Fruit fly (Drosophila melanogaster) whole organism, larva: ENCODE data around the gene CG14839.
A peak's percentile ranks its signal among the peaks of the same experiment; 100 is the strongest.

ENCODE experiments used
- noc ChIP-seq: fragments of 200-800 bp; sonication (Bioruptor generic); optimal IDR thresholded peaks from 3 replicates; lab custom pipeline; 2019; ENCODE audit warnings: missing biosample characterization, mild to moderate bottlenecking, missing genetic modification characterization, moderate library complexity

The CG14839 gene

dm6 chr3R:14262087-14262486, at the start of gene CG14839, which contains the start of gene CG14841:
Gene CG14839 (plus strand): TSS chr3R:14262387.
Gene CG14841 (minus strand): TSS chr3R:14262418.
- TF ChIP-seq noc (tag; lab: Kevin White, UChicago) = no peak

- no peak for TF ChIP-seq noc (tag; lab: Kevin White, UChicago)
Measured at dm6 chr3R:14214776-14215175, 47.4 kb upstream of the CG14839 start, which contains the start of gene Dop1R1. Gene Dop1R1 (minus strand): TSS chr3R:14214810.

dm6 chr3R:14217839-14218238, 44.3 kb upstream of the CG14839 start, which contains the start of gene CG9649:
Gene CG9649 (minus strand): TSS chr3R:14217882.
- no peak for TF ChIP-seq noc (tag; lab: Kevin White, UChicago)

- no peak for TF ChIP-seq noc (tag; lab: Kevin White, UChicago)
Measured at dm6 chr3R:14220105-14220504, 42.1 kb upstream of the CG14839 start, which contains the start of gene CG31326. Gene CG31326 (minus strand): TSS chr3R:14220205.

- TF ChIP-seq noc (tag; lab: Kevin White, UChicago) = no peak
Measured at dm6 chr3R:14221484-14221883, 40.7 kb upstream of the CG14839 start, which contains the start of gene CG33109. Gene CG33109 (minus strand): TSS chr3R:14221584.

dm6 chr3R:14224105-14224574, 38.0 kb upstream of the CG14839 start, which contains the start of gene Sp212:
Gene Sp212 (minus strand): TSS chr3R:14224155.
- peak; percentile 33 for TF ChIP-seq noc (tag; lab: Kevin White, UChicago)

- no peak for TF ChIP-seq noc (tag; lab: Kevin White, UChicago)
Measured at dm6 chr3R:14226662-14227061, 35.5 kb upstream of the CG14839 start, which contains the start of gene CG9631. Gene CG9631 (minus strand): TSS chr3R:14226762.

- no peak for TF ChIP-seq noc (tag; lab: Kevin White, UChicago)
Measured at dm6 chr3R:14229045-14229444, 33.1 kb upstream of the CG14839 start, which contains the start of gene CG9624. Gene CG9624 (minus strand): TSS chr3R:14229145.

- TF ChIP-seq noc (tag; lab: Kevin White, UChicago) = no peak
Measured at dm6 chr3R:14244577-14244976, 17.6 kb upstream of the CG14839 start, which contains the start of gene CG43291. Gene CG43291 (minus strand): TSS chr3R:14244677.

- TF ChIP-seq noc (tag; lab: Kevin White, UChicago) = no peak
Measured at dm6 chr3R:14245371-14245770, 16.8 kb upstream of the CG14839 start, which contains the start of gene CG9616. Gene CG9616 (minus strand): TSS chr3R:14245471.

dm6 chr3R:14255808-14256207, 6.4 kb upstream of the CG14839 start, which contains the start of gene CG43179:
Gene CG43179 (plus strand): TSS chr3R:14256108.
- TF ChIP-seq noc (tag; lab: Kevin White, UChicago) = no peak

dm6 chr3R:14259821-14260220, 2.4 kb upstream of the CG14839 start, which contains the start of gene MetRS-m:
Gene MetRS-m (minus strand): TSS chr3R:14259991.
- no peak for TF ChIP-seq noc (tag; lab: Kevin White, UChicago)

- TF ChIP-seq noc (tag; lab: Kevin White, UChicago) = no peak
Measured at dm6 chr3R:14261113-14261512, 1.1 kb upstream of the CG14839 start, which contains the start of gene CG14840. Gene CG14840 (minus strand): TSS chr3R:14261213.

dm6 chr3R:14275519-14276172, 13.5 kb downstream of the CG14839 start:
- no peak for TF ChIP-seq noc (tag; lab: Kevin White, UChicago)

dm6 chr3R:14277894-14278522, 15.8 kb downstream of the CG14839 start:
- TF ChIP-seq noc (tag; lab: Kevin White, UChicago) = no peak
